Fruit fly (Drosophila melanogaster): ENCODE results near the gene Alg11.

The Alg11 gene

dm6 chr3L:21581984-21582383 lies 43.6 kb upstream of the Alg11 start (continued):
- TF ChIP-seq Met (GFP tag; optimal IDR thresholded peaks at IDR 0.05): peak; percentile 28
- no peak for TF ChIP-seq Ets21C (GFP tag; optimal IDR thresholded peaks at IDR 0.05)
- TF ChIP-seq CG15336 (GFP tag; IDR thresholded peaks at IDR 0.05): no peak
- TF ChIP-seq CG11294 (GFP tag; IDR thresholded peaks at IDR 0.05): no peak
- TF ChIP-seq fd59A (GFP tag; optimal IDR thresholded peaks at IDR 0.05): peak; percentile 3
- TF ChIP-seq CG8319 (GFP tag; optimal IDR thresholded peaks at IDR 0.05): no peak
- TF ChIP-seq achi (GFP tag; optimal IDR thresholded peaks at IDR 0.05): peak; percentile 4
- no peak for TF ChIP-seq cyc (GFP tag; optimal IDR thresholded peaks at IDR 0.05)
- TF ChIP-seq Blimp-1 (GFP tag; optimal IDR thresholded peaks at IDR 0.05): no peak
- TF ChIP-seq CG4318 (GFP tag; optimal IDR thresholded peaks at IDR 0.05): no peak
- no peak for TF ChIP-seq lz (GFP tag; optimal IDR thresholded peaks at IDR 0.05)

dm6 chr3L:21584683-21585082 lies 40.9 kb upstream of the Alg11 start:
- peak; percentile 15 to 27 for TF ChIP-seq ss (GFP tag; optimal IDR thresholded peaks at IDR 0.05)
- TF ChIP-seq CG15336 (GFP tag; IDR thresholded peaks at IDR 0.05): 0 out of 2 replicates have a peak, but pooled peaks have one; percentile 25
- TF ChIP-seq Sox102F (GFP tag; optimal IDR thresholded peaks at IDR 0.05): no peak
- TF ChIP-seq lz (GFP tag; optimal IDR thresholded peaks at IDR 0.05): no peak
- peak; percentile 28 for TF ChIP-seq Eip78C (GFP tag)
- TF ChIP-seq CG6854 (GFP tag; optimal IDR thresholded peaks at IDR 0.05): peak; percentile 37

- no peak for TF ChIP-seq fd59A (GFP tag; optimal IDR thresholded peaks at IDR 0.05)
- TF ChIP-seq Eip78C (GFP tag): peak; percentile 28
These were observed 40.2 kb upstream of the Alg11 start for dm6 chr3L:21585397-21585796.

dm6 chr3L:21586528-21586927 lies 39.1 kb upstream of the Alg11 start, which contains the start of gene TfAP-2:
TfAP-2 (plus strand) TSS chr3L:21586828.
- TF ChIP-seq vri (GFP tag; optimal IDR thresholded peaks at IDR 0.05) (no peak), CG6854 (GFP tag; optimal IDR thresholded peaks at IDR 0.05) (no peak), CG10669 (GFP tag; optimal IDR thresholded peaks at IDR 0.05) (no peak), CG32006 (GFP tag; optimal IDR thresholded peaks at IDR 0.05) (no peak)

- TF ChIP-seq CG10631 (GFP tag; optimal IDR thresholded peaks at IDR 0.05) (no peak), Hr39 (GFP tag; optimal IDR thresholded peaks at IDR 0.05) (no peak), CG34406 (GFP tag; optimal IDR thresholded peaks at IDR 0.05) (no peak), ss (GFP tag; optimal IDR thresholded peaks at IDR 0.05) (peak in 1 of 2 experiments; percentile 53), svp (GFP tag) (peak; percentile 54), CG6792 (GFP tag; optimal IDR thresholded peaks at IDR 0.05) (no peak), CG8632 (GFP tag; optimal IDR thresholded peaks at IDR 0.05) (no peak), lz (GFP tag; optimal IDR thresholded peaks at IDR 0.05) (no peak)
These were observed 34.4 kb upstream of the Alg11 start for dm6 chr3L:21591247-21591646.

- peak; percentile 32 for TF ChIP-seq CG6854 (GFP tag; optimal IDR thresholded peaks at IDR 0.05)
- peak; percentile 33 for TF ChIP-seq Ets21C (GFP tag; optimal IDR thresholded peaks at IDR 0.05)
- TF ChIP-seq CG11294 (GFP tag; IDR thresholded peaks at IDR 0.05): no peak
- 0 out of 3 replicates have a peak, but pooled peaks have one; percentile 54 for TF ChIP-seq eg (GFP tag; IDR thresholded peaks at IDR 0.05)
- peak; percentile 46 for TF ChIP-seq CG6808 (GFP tag; optimal IDR thresholded peaks at IDR 0.05)
- TF ChIP-seq Hr39 (GFP tag; optimal IDR thresholded peaks at IDR 0.05): peak; percentile 66
- TF ChIP-seq CG11762 (GFP tag; optimal IDR thresholded peaks at IDR 0.05; ENCODE audit: insufficient read depth): peak; percentile 16
- TF ChIP-seq Eip75B (GFP tag; optimal IDR thresholded peaks at IDR 0.05): peak; percentile 59
- TF ChIP-seq pdm3 (GFP tag; optimal IDR thresholded peaks at IDR 0.05): peak; percentile 61
- TF ChIP-seq Smox (GFP tag; optimal IDR thresholded peaks at IDR 0.05): peak; percentile 51
- peak; percentile 35 for TF ChIP-seq CG8632 (GFP tag; optimal IDR thresholded peaks at IDR 0.05)
- peak; percentile 60 for TF ChIP-seq topi (GFP tag; optimal IDR thresholded peaks at IDR 0.05)
- peak; percentile 57 for TF ChIP-seq lz (GFP tag; optimal IDR thresholded peaks at IDR 0.05)
- TF ChIP-seq Gug (GFP tag; IDR thresholded peaks at IDR 0.05): no peak
- TF ChIP-seq CG16779 (tag; optimal IDR thresholded peaks at IDR 0.05): peak; percentile 25
- 0 out of 3 replicates have a peak, but pooled peaks have one; percentile 22 for TF ChIP-seq CG8119 (GFP tag; IDR thresholded peaks at IDR 0.05)
- TF ChIP-seq dsx (GFP tag; optimal IDR thresholded peaks at IDR 0.05; ENCODE audit: poor library complexity, severe bottlenecking): peak; percentile 54
- peak; percentile 43 for TF ChIP-seq Ets96B (tag; optimal IDR thresholded peaks at IDR 0.05)
- peak; percentile 44 for TF ChIP-seq CG6792 (GFP tag; optimal IDR thresholded peaks at IDR 0.05)
- TF ChIP-seq vri (GFP tag; optimal IDR thresholded peaks at IDR 0.05): peak; percentile 46
- no peak for TF ChIP-seq Blimp-1 (GFP tag; optimal IDR thresholded peaks at IDR 0.05)
- TF ChIP-seq CG6163 (GFP tag; IDR thresholded peaks at IDR 0.05): peak; percentile 72; the same call in 2 of the 3 replicates
- peak; percentile 54 for TF ChIP-seq fd59A (GFP tag; optimal IDR thresholded peaks at IDR 0.05)
- TF ChIP-seq fkh (GFP tag; optimal IDR thresholded peaks at IDR 0.05): no peak
- TF ChIP-seq CG15336 (GFP tag; IDR thresholded peaks at IDR 0.05): no peak
- peak; percentile 64 for TF ChIP-seq Sox14 (GFP tag; optimal IDR thresholded peaks at IDR 0.05)
- peak; percentile 67 for TF ChIP-seq CG31627 (GFP tag; optimal IDR thresholded peaks at IDR 0.05)
These were observed 31.2 kb upstream of the Alg11 start for dm6 chr3L:21594408-21594807.
